Worm (Caenorhabditis elegans): ENCODE data around the gene dpr-1.

Gene dpr-1

DNA sequence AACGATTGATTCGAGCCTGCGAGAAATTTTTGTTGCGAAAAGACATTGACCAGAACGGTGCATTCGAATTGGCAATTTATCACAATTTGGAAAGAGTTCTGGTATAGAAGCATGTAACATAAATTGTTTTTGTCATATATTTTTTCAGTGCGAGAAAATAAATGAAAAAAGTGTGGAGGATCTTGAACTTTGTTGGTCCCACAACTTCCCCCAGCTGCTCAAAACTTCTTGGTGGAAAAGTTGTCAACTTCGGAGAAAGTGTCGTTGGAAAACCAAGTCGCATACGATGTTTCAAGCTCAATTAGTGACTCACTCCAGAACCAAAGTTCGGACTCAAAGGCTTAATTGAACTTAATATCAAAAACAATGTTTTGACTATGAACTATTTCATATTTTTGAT, 10.0 kb downstream of the dpr-1 start:
- TF ChIP-seq Y67H2A.10 (GFP tag; conservative IDR thresholded peaks at IDR 0.05) (no peak), rcor-1 (GFP tag; IDR thresholded peaks at IDR 0.05) (no peak), lag-1 (GFP tag; IDR thresholded peaks at IDR 0.05) (no peak), F57C9.4 (tag; optimal IDR thresholded peaks at IDR 0.05) (no peak), B0261.1 (tag; optimal IDR thresholded peaks at IDR 0.05) (no peak), ztf-3 (GFP tag; optimal IDR thresholded peaks at IDR 0.05) (no peak), ztf-18 (tag; optimal IDR thresholded peaks at IDR 0.05) (no peak), F23B12.7 (tag; optimal IDR thresholded peaks at IDR 0.05; ENCODE audit: insufficient read depth) (no peak), Y53F4B.3 (GFP tag; IDR thresholded peaks at IDR 0.05) (no peak), lin-26 (GFP tag; IDR thresholded peaks at IDR 0.05) (no peak), let-607 (tag; optimal IDR thresholded peaks at IDR 0.05) (no peak), T26A5.8 (tag; optimal IDR thresholded peaks at IDR 0.05) (no peak)

- TF ChIP-seq lsl-1 (GFP tag; optimal IDR thresholded peaks at IDR 0.05), result no peak
These were observed 10.8 kb downstream of the dpr-1 start, which contains the start of gene C06B3.16 for ce11 chrV:13931225-13931624. TSS of gene C06B3.16 (plus strand) at chrV:13931525.

DNA sequence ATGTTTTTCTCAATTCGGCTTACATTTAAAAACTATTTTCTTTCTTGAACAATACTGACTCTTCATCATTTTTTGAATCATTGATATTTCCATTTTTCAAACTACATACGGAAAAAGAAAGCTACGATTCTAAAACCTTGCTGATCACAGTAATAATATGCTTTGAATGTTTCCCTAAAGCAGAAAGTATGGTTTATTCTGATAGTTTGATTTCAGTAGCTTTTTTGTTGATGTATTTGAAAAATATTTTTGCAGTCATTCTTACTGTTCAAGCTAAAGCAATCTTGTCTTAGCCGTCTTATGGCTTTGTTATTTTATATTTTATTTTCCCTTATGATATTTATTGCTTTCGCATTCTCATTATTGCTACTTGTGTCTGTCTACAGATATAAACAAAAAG, 12.5 kb downstream of the dpr-1 start, which contains the start of gene srxa-13:
TSS of gene srxa-13 (plus strand) at position 301 of the 400 bp plus-strand sequence.
- TF ChIP-seq zim-3 (tag; optimal IDR thresholded peaks at IDR 0.05) (no peak), ztf-18 (tag; optimal IDR thresholded peaks at IDR 0.05) (no peak)

- TF ChIP-seq egl-44 (GFP tag; IDR thresholded peaks at IDR 0.05), result no peak
- TF ChIP-seq madf-3 (GFP tag; IDR thresholded peaks at IDR 0.05), result no peak
- TF ChIP-seq snpc-1.3 (tag; optimal IDR thresholded peaks at IDR 0.05; ENCODE audit: insufficient read depth), result no peak
- no peak for TF ChIP-seq gei-17 (GFP tag; optimal IDR thresholded peaks at IDR 0.05)
- TF ChIP-seq sptf-2 (GFP tag; optimal IDR thresholded peaks at IDR 0.05), result no peak
- TF ChIP-seq xnd-1 (tag; optimal IDR thresholded peaks at IDR 0.05), result no peak
These were observed 15.6 kb downstream of the dpr-1 start, which contains the start of gene srxa-12 for ce11 chrV:13926398-13926797. TSS of gene srxa-12 (plus strand) at chrV:13926698.

- no peak for TF ChIP-seq F39B2.1 (GFP tag; IDR thresholded peaks at IDR 0.05)
- TF ChIP-seq unc-130 (GFP tag; optimal IDR thresholded peaks at IDR 0.05), result no peak
- no peak for TF ChIP-seq dpl-1 (GFP tag; optimal IDR thresholded peaks at IDR 0.05)
- no peak for TF ChIP-seq akir-1 (GFP tag; optimal IDR thresholded peaks at IDR 0.05)
- no peak for TF ChIP-seq snpc-1.3 (tag; optimal IDR thresholded peaks at IDR 0.05; ENCODE audit: insufficient read depth)
- no peak for TF ChIP-seq F49E8.2 (tag; optimal IDR thresholded peaks at IDR 0.05; ENCODE audit: insufficient read depth)
- no peak for TF ChIP-seq ceh-27 (GFP tag; optimal IDR thresholded peaks at IDR 0.05)
- no peak for TF ChIP-seq athp-1 (tag; optimal IDR thresholded peaks at IDR 0.05)
- TF ChIP-seq ztf-3 (GFP tag; optimal IDR thresholded peaks at IDR 0.05), result no peak
- TF ChIP-seq K12H6.12 (tag; optimal IDR thresholded peaks at IDR 0.05), result no peak
- no peak for TF ChIP-seq nhr-179 (tag; optimal IDR thresholded peaks at IDR 0.05)
- no peak for TF ChIP-seq nhr-27 (tag; optimal IDR thresholded peaks at IDR 0.05)
- no peak for TF ChIP-seq Y56A3A.18 (GFP tag; IDR thresholded peaks at IDR 0.05)
These were observed 18.1 kb downstream of the dpr-1 start, which contains the start of gene srxa-11 for ce11 chrV:13923851-13924250. TSS of gene srxa-11 (plus strand) at chrV:13924151.
